Worm (Caenorhabditis elegans): ENCODE data around the gene F59B1.10.

DNA sequence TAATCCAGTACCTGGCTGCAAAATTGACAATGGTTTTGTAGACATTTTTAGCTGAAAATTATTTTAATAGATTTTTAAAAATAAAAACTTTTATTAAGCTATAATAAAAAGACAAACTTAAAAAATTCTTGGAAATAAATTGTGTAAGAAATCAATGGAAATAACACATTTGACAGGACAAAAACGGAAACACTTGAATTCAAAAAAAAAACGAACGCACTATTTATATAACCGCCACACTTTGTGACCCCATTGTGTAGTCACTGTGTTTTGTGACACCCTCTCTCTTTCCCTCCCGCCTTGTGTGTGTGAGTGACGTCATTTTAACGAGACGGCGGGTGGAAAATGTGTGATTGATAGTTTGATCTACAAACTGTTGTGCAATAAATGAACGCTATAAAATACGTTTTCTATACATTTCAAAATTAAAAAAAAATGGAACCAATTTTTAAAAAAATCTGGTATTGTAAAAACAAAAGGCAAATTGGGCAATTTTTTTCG, 3.5 kb downstream of the F59B1.10 start, which contains the start of gene F59B1.8:
- TF ChIP-seq him-1 (tag; optimal IDR thresholded peaks at IDR 0.05) = no peak
- no peak for TF ChIP-seq aptf-3 (GFP tag; IDR thresholded peaks at IDR 0.05)
- no peak for TF ChIP-seq ztf-28 (GFP tag; IDR thresholded peaks at IDR 0.05)
- peak; percentile 99 for TF ChIP-seq atf-7 (tag; optimal IDR thresholded peaks at IDR 0.05)
- no peak for TF ChIP-seq ztf-26 (tag; optimal IDR thresholded peaks at IDR 0.05)
- TF ChIP-seq mxl-1 (tag; optimal IDR thresholded peaks at IDR 0.05) = no peak
